1 worm cellular context compared by ENCODE assay signal in the genomic region with DNA sequence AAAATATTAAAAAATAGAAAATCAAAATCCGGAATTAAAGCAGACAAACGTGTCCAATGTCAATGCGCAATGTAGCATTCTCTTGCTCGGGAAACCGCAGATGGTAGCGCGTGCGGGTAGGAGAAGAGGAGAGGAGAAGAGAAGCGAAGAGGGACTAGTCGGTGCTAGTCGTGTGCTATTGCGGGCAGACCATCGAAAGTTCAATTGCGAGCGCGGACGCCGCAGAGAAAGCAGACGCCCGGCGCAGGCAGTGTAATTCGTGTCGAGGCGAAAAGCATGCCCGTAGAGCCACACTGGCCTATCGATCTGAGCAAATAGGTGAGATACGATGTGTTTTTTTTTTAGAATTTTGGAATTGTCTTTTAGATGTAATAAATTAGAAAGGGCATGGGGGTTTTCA.
TF ChIP-seq lines count a peak whose summit lies in the region.

No protein-coding gene starts in this region.

TF ChIP-seq in whole organism, L1 larva, 84 proteins besides CTCF, POLR2A, EP300 and RAD21 (continued from another document):
- peak; percentile 59 for TF ChIP-seq tbx-2 (tag; optimal IDR thresholded peaks at IDR 0.05; lab: Kevin White, UChicago)
